Fruit fly (Drosophila melanogaster) whole organism, embryonic: Measurements from ENCODE around the gene CG15514.

Experiments
- B-H2 ChIP-seq: fragments of 200-800 bp; sonication (Bioruptor generic); optimal IDR thresholded peaks from 2 replicates; lab custom pipeline; 2018; ENCODE audit warnings: missing biosample characterization, mild to moderate bottlenecking, missing genetic modification characterization
- Bgb ChIP-seq: fragments of 200-800 bp; sonication (Bioruptor generic); IDR thresholded peaks from 2 replicates; pipeline ENCODE4 v1.3.6; 2022; ENCODE audit warnings: missing biosample characterization, missing genetic modification characterization; ENCODE audit not compliant: partially characterized antibody
- CG1024 ChIP-seq: fragments of 200-800 bp; sonication (Bioruptor generic); IDR thresholded peaks from 2 replicates; pipeline ENCODE4 v1.3.6; 2022; ENCODE audit warnings: missing biosample characterization, missing genetic modification characterization
- CG11695 ChIP-seq: fragments of 200-800 bp; sonication (Bioruptor generic); IDR thresholded peaks from 3 replicates; pipeline ENCODE4 v1.3.6; 2022; ENCODE audit warnings: missing biosample characterization, missing genetic modification characterization
- CG11723 ChIP-seq: fragments of 200-800 bp; sonication (Bioruptor generic); optimal IDR thresholded peaks from 2 replicates; lab custom pipeline; 2017; ENCODE audit warnings: missing biosample characterization, mild to moderate bottlenecking, missing genetic modification characterization
- CG12104 ChIP-seq: fragments of 200-800 bp; sonication (Bioruptor generic); optimal IDR thresholded peaks from 3 replicates; lab custom pipeline; 2016; ENCODE audit warnings: missing biosample characterization, missing genetic modification characterization
- CG12744 ChIP-seq: fragments of 200-800 bp; sonication (Bioruptor generic); optimal IDR thresholded peaks from 2 replicates; lab custom pipeline; 2016; ENCODE audit warnings: missing biosample characterization, missing genetic modification characterization
- CG13123 ChIP-seq: fragments of 200-800 bp; sonication (Bioruptor generic); optimal IDR thresholded peaks from 2 replicates; lab custom pipeline; 2016; ENCODE audit warnings: missing biosample characterization, missing genetic modification characterization
- CG13624 ChIP-seq: fragments of 200-800 bp; sonication (Bioruptor generic); optimal IDR thresholded peaks from 2 replicates; lab custom pipeline; 2016; ENCODE audit warnings: missing biosample characterization, missing genetic modification characterization
- CG14667 ChIP-seq: fragments of 200-800 bp; sonication (Bioruptor generic); IDR thresholded peaks from 2 replicates; pipeline ENCODE4 v1.3.6; 2022; ENCODE audit warnings: missing biosample characterization, missing genetic modification characterization
- CG1529 ChIP-seq: fragments of 200-800 bp; sonication (Bioruptor generic); optimal IDR thresholded peaks from 3 replicates; lab custom pipeline; 2018; ENCODE audit warnings: missing biosample characterization, missing genetic modification characterization
- CG17359 ChIP-seq: fragments of 200-800 bp; sonication (Bioruptor generic); optimal IDR thresholded peaks from 3 replicates; lab custom pipeline; 2018; ENCODE audit warnings: missing biosample characterization, mild to moderate bottlenecking, missing genetic modification characterization, moderate library complexity
- CG17802 ChIP-seq: fragments of 200-800 bp; sonication (Bioruptor generic); optimal IDR thresholded peaks from 2 replicates; lab custom pipeline; 2018; ENCODE audit warnings: missing biosample characterization, mild to moderate bottlenecking, missing genetic modification characterization, moderate library complexity
- CG17829 ChIP-seq: fragments of 200-800 bp; optimal IDR thresholded peaks from 2 replicates; lab custom pipeline; 2019; ENCODE audit warnings: missing biosample characterization, mild to moderate bottlenecking, missing genetic modification characterization, moderate library complexity
- CG2712 ChIP-seq: fragments of 200-800 bp; optimal IDR thresholded peaks from 3 replicates; lab custom pipeline; 2019; ENCODE audit warnings: missing biosample characterization, mild to moderate bottlenecking, missing genetic modification characterization, moderate library complexity
- CG4360 ChIP-seq: fragments of 200-800 bp; sonication (Bioruptor generic); IDR thresholded peaks from 2 replicates; pipeline ENCODE4 v1.3.6; 2022; ENCODE audit warnings: missing biosample characterization, missing genetic modification characterization
- CG6175 ChIP-seq: fragments of 200-800 bp; sonication (Bioruptor generic); IDR thresholded peaks from 3 replicates; pipeline ENCODE4 v1.3.6; 2022; ENCODE audit warnings: missing biosample characterization, missing genetic modification characterization
- CG6791 ChIP-seq: fragments of 200-800 bp; sonication (Bioruptor generic); IDR thresholded peaks from 3 replicates; pipeline ENCODE4 v1.3.6; 2022; ENCODE audit warnings: missing biosample characterization, missing genetic modification characterization; ENCODE audit not compliant: partially characterized antibody
- CG7987 ChIP-seq: fragments of 200-800 bp; sonication (Bioruptor generic); optimal IDR thresholded peaks from 2 replicates; lab custom pipeline; 2018; ENCODE audit warnings: missing biosample characterization, mild to moderate bottlenecking, missing genetic modification characterization, moderate library complexity
- CG9609 ChIP-seq: fragments of 200-800 bp; sonication (Bioruptor generic); optimal IDR thresholded peaks from 3 replicates; lab custom pipeline; 2016; ENCODE audit warnings: missing biosample characterization, missing genetic modification characterization
- Camta ChIP-seq: fragments of 200-800 bp; sonication (Bioruptor generic); optimal IDR thresholded peaks from 2 replicates; lab custom pipeline; 2016; ENCODE audit warnings: missing biosample characterization, missing genetic modification characterization
- Dad ChIP-seq: fragments of 200-800 bp; sonication (Bioruptor generic); optimal IDR thresholded peaks from 3 replicates; lab custom pipeline; 2016; ENCODE audit warnings: missing biosample characterization, missing genetic modification characterization
- Dll ChIP-seq: fragments of 200-800 bp; sonication (Bioruptor generic); IDR thresholded peaks from 4 replicates; pipeline ENCODE4 v1.3.6; 2022; ENCODE audit warnings: missing biosample characterization, missing genetic modification characterization; ENCODE audit not compliant: partially characterized antibody
- Ets97D ChIP-seq: fragments of 200-800 bp; sonication (Bioruptor generic); optimal IDR thresholded peaks from 3 replicates; lab custom pipeline; 2016; ENCODE audit warnings: missing biosample characterization, missing genetic modification characterization
- HHEX ChIP-seq: fragments of 200-800 bp; sonication (Bioruptor generic); optimal IDR thresholded peaks from 3 replicates; lab custom pipeline; 2017; ENCODE audit warnings: missing biosample characterization, mild to moderate bottlenecking, missing genetic modification characterization, missing genetic modification reagents
- MBD-R2 ChIP-seq: fragments of 200-800 bp; sonication (Bioruptor generic); IDR thresholded peaks from 2 replicates; pipeline ENCODE4 v1.3.6; 2022; ENCODE audit warnings: missing biosample characterization, missing genetic modification characterization
- Mes4 ChIP-seq: fragments of 200-800 bp; sonication (Bioruptor generic); optimal IDR thresholded peaks from 2 replicates; lab custom pipeline; 2016; ENCODE audit warnings: missing biosample characterization, missing genetic modification characterization
- Rfx ChIP-seq: fragments of 200-800 bp; sonication (Bioruptor generic); IDR thresholded peaks from 2 replicates; pipeline ENCODE4 v1.3.6; 2022; ENCODE audit warnings: missing biosample characterization, missing genetic modification characterization
- Stat92E ChIP-seq, 3 experiments: fragments of >200 bp in 2 of 3; fragments of 200-800 bp in 1 of 3; sonication (Bioruptor generic) in 1 of 3; optimal IDR thresholded peaks; 2 replicates each; lab custom pipeline; 2017 to 2019; ENCODE audit warnings: missing biosample characterization in 3 of 3, missing genetic modification characterization in 3 of 3, mild to moderate bottlenecking in 1 of 3, moderate library complexity in 1 of 3
- Trl ChIP-seq, 3 experiments: fragments of >200 bp in 2 of 3; fragments of 200-800 bp in 1 of 3; sonication (Bioruptor generic) in 1 of 3; optimal IDR thresholded peaks; 2 replicates in 1 of 3; 3 replicates in 2 of 3; lab custom pipeline; 2016 to 2017; ENCODE audit warnings: missing biosample characterization in 1 of 3, missing genetic modification characterization in 1 of 3
- az2 ChIP-seq: fragments of 200-800 bp; sonication (Bioruptor generic); optimal IDR thresholded peaks from 3 replicates; lab custom pipeline; 2016; ENCODE audit warnings: missing biosample characterization, missing genetic modification characterization
- crp ChIP-seq, 2 experiments: fragments of 200-800 bp; sonication (Bioruptor generic); optimal IDR thresholded peaks; 2 replicates in 1 of 2; 3 replicates in 1 of 2; lab custom pipeline; 2017; ENCODE audit warnings: missing biosample characterization in 2 of 2, missing genetic modification characterization in 2 of 2, mild to moderate bottlenecking in 1 of 2, moderate library complexity in 1 of 2
- dpn ChIP-seq, 2 experiments: fragments of 200-800 bp; sonication (Bioruptor generic); optimal IDR thresholded peaks; 3 replicates each; lab custom pipeline; 2016; ENCODE audit warnings: missing biosample characterization in 2 of 2, missing genetic modification characterization in 2 of 2
- fd102C ChIP-seq: fragments of 200-800 bp; sonication (Bioruptor generic); optimal IDR thresholded peaks from 2 replicates; lab custom pipeline; 2018; ENCODE audit warnings: missing biosample characterization, mild to moderate bottlenecking, missing genetic modification characterization, moderate library complexity
- gce ChIP-seq: fragments of 200-800 bp; sonication (Bioruptor generic); IDR thresholded peaks from 3 replicates; pipeline ENCODE4 v1.3.6; 2022; ENCODE audit warnings: missing biosample characterization, missing genetic modification characterization
- gem ChIP-seq: fragments of 200-800 bp; sonication (Bioruptor generic); optimal IDR thresholded peaks from 2 replicates; lab custom pipeline; 2019; ENCODE audit warnings: missing biosample characterization, mild to moderate bottlenecking, missing genetic modification characterization, moderate library complexity
- her ChIP-seq: fragments of 200-800 bp; sonication (Bioruptor generic); optimal IDR thresholded peaks from 2 replicates; lab custom pipeline; 2016; ENCODE audit warnings: missing biosample characterization, missing genetic modification characterization
- kah ChIP-seq: fragments of 200-800 bp; sonication (Bioruptor generic); optimal IDR thresholded peaks from 2 replicates; lab custom pipeline; 2018; ENCODE audit warnings: missing biosample characterization, mild to moderate bottlenecking, missing genetic modification characterization
- luna ChIP-seq: fragments of 200-800 bp; sonication (Bioruptor generic); optimal IDR thresholded peaks from 2 replicates; lab custom pipeline; 2016; ENCODE audit warnings: missing biosample characterization, missing genetic modification characterization
- pan ChIP-seq, 4 experiments: fragments of >200 bp in 3 of 4; fragments of 200-800 bp in 1 of 4; sonication (Bioruptor generic) in 1 of 4; optimal IDR thresholded peaks in 3 of 4; IDR thresholded peaks in 1 of 4; 2 replicates each; pipeline versions ENCODE4 v1.3.6 to Lab custom; 2017 to 2022; ENCODE audit warnings: missing biosample characterization in 2 of 4, missing genetic modification characterization in 2 of 4, mixed read lengths in 1 of 4
- pzg ChIP-seq: fragments of 200-800 bp; sonication (Bioruptor generic); optimal IDR thresholded peaks from 3 replicates; lab custom pipeline; 2018; ENCODE audit warnings: missing biosample characterization, mild to moderate bottlenecking, missing genetic modification characterization, moderate library complexity
- sens ChIP-seq: fragments of 200-800 bp; sonication (Bioruptor generic); peaks from one replicate; lab custom pipeline; 2016; ENCODE audit warnings: missing biosample characterization, missing genetic modification characterization
- slbo ChIP-seq: fragments of 200-800 bp; sonication (Bioruptor generic); IDR thresholded peaks from 2 replicates; pipeline ENCODE4 v1.3.6; 2022; ENCODE audit warnings: missing biosample characterization, missing genetic modification characterization
- tll ChIP-seq, 2 experiments: fragments of 200-800 bp in 1 of 2; fragments of >200 bp in 1 of 2; sonication (Bioruptor generic) in 1 of 2; optimal IDR thresholded peaks; 2 replicates each; lab custom pipeline; 2017 to 2019; ENCODE audit warnings: missing biosample characterization in 2 of 2, missing genetic modification characterization in 2 of 2, mild to moderate bottlenecking in 1 of 2, moderate library complexity in 1 of 2
- ttk ChIP-seq: fragments of 200-800 bp; sonication (Bioruptor generic); IDR thresholded peaks from 2 replicates; pipeline ENCODE4 v2.1.2; 2022; ENCODE audit warnings: missing biosample characterization, missing genetic modification characterization
- unc-4 ChIP-seq: fragments of 200-800 bp; sonication (Bioruptor generic); IDR thresholded peaks from 2 replicates; pipeline ENCODE4 v1.3.6; 2022; ENCODE audit warnings: missing biosample characterization, missing genetic modification characterization; ENCODE audit not compliant: partially characterized antibody
- vfl ChIP-seq: fragments of 200-800 bp; sonication (Bioruptor generic); optimal IDR thresholded peaks from 2 replicates; lab custom pipeline; 2016; ENCODE audit warnings: missing biosample characterization, missing genetic modification characterization

Gene CG15514

DNA sequence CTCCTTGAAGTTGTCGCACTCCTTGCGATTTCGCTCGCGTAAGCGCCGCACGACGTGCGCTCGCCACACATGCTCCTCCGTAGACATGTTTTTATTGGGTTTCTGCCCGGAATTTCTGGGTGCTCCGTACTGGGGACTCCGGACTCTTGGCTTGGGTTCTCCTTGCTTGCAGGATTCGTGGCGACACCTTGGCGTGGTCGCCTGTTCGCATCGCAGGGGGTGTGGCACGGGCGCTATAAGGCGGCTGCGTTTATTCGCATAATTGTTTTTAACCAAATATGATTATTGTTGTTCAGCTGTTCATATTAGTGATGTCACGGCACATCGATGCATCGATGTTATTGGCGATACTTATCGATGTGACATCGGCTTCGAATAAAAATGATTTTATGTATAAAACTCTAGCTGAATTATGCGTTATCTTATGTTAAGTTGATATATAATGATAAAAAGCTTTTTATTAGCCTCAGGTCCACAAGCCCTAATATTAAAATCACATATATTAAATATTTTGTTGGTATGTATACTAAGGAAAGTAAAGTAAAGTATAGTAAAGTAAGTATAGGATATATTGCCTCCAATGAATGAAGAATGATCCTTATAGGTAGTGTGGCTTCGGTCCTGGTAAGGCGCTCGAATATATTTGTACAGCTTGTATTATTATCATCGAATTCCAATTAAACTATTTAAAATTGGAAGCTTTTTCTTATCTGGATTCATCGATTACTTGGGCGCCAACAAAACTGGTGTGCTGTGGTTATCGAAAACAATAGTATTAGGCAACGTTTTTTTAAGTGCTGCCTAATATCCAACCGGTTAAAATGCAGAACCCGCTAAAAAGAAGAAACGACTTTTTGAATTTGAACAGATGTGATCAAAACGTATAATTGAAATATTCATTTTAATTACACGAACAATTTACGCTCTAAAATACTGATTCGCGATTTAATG, 26.3 kb downstream of the CG15514 start, which contains the start of gene Atg16 (continued):
- no peak for TF ChIP-seq fd102C (GFP tag; lab: Kevin White, UChicago)
- TF ChIP-seq MBD-R2 = peak; percentile 75
- peak; percentile 96 for TF ChIP-seq CG6791 (GFP tag; lab: Robert Waterston, UW)
- peak in 1 of 2 experiments; percentile 78 for TF ChIP-seq crp (GFP tag; optimal IDR thresholded peaks at IDR 0.05; lab: Kevin White, UChicago)
- TF ChIP-seq slbo (GFP tag; lab: Robert Waterston, UW) = peak; percentile 46; the same call in 1 of the 2 replicates
- TF ChIP-seq tll (GFP tag; optimal IDR thresholded peaks at IDR 0.05; lab: Kevin White, UChicago) = no peak
- TF ChIP-seq CG17829 (tag; lab: Kevin White, UChicago) = peak; percentile 6
- no peak for TF ChIP-seq pan (optimal IDR thresholded peaks at IDR 0.05; lab: Kevin White, UChicago)
- TF ChIP-seq pan (GFP tag; optimal IDR thresholded peaks at IDR 0.05 in 1 of 2, IDR thresholded peaks at IDR 0.05 in 1 of 2) = no peak
- TF ChIP-seq luna = no peak
- no peak for TF ChIP-seq CG13123
- TF ChIP-seq CG9609 (GFP tag; lab: Kevin White, UChicago) = no peak
- TF ChIP-seq CG4360 (GFP tag; lab: Robert Waterston, UW) = no peak
- no peak for TF ChIP-seq CG17802 (tag; lab: Kevin White, UChicago)
- TF ChIP-seq CG12744 (GFP tag; lab: Kevin White, UChicago) = no peak
- TF ChIP-seq CG6175 (GFP tag; lab: Robert Waterston, UW) = peak; percentile 18; the same call in 1 of the 3 replicates
- TF ChIP-seq CG17359 (tag; lab: Kevin White, UChicago) = no peak
- TF ChIP-seq Trl (optimal IDR thresholded peaks at IDR 0.05; lab: Kevin White, UChicago) = no peak
- TF ChIP-seq Trl (GFP tag; optimal IDR thresholded peaks at IDR 0.05; lab: Kevin White, UChicago) = no peak
- no peak for TF ChIP-seq Camta (GFP tag; lab: Kevin White, UChicago)
- TF ChIP-seq CG13624 = no peak
- TF ChIP-seq HHEX (GFP tag; lab: Kevin White, UChicago) = no peak
- no peak for TF ChIP-seq CG1529 (GFP tag; lab: Kevin White, UChicago)
- no peak for TF ChIP-seq CG11695
- no peak for TF ChIP-seq Mes4
- TF ChIP-seq Bgb (GFP tag; lab: Robert Waterston, UW) = peak; percentile 92
- no peak for TF ChIP-seq Stat92E (GFP tag; optimal IDR thresholded peaks at IDR 0.05; lab: Kevin White, UChicago)
- TF ChIP-seq Dll (GFP tag; lab: Robert Waterston, UW) = peak; percentile 90
- no peak for TF ChIP-seq dpn (GFP tag; optimal IDR thresholded peaks at IDR 0.05; lab: Kevin White, UChicago)
- TF ChIP-seq kah (GFP tag; lab: Kevin White, UChicago) = no peak
- TF ChIP-seq B-H2 (GFP tag; lab: Kevin White, UChicago) = no peak
- TF ChIP-seq sens (GFP tag; lab: Kevin White, UChicago) = no peak
- no peak for TF ChIP-seq CG11723 (GFP tag; lab: Kevin White, UChicago)
- no peak for TF ChIP-seq CG1024
- no peak for TF ChIP-seq gce (GFP tag; lab: Robert Waterston, UW)
- TF ChIP-seq CG7987 = no peak
- peak; percentile 22 for TF ChIP-seq Ets97D (GFP tag; lab: Kevin White, UChicago)
- TF ChIP-seq gem = no peak
- peak; percentile 85 for TF ChIP-seq unc-4 (GFP tag; lab: Robert Waterston, UW)
- no peak for TF ChIP-seq ttk (GFP tag; lab: Robert Waterston, UW)
- peak; percentile 39; the same call in 1 of the 2 replicates for TF ChIP-seq Rfx (GFP tag; lab: Robert Waterston, UW)
- TF ChIP-seq her = no peak
- TF ChIP-seq pzg (GFP tag; lab: Kevin White, UChicago) = peak; percentile 38
- TF ChIP-seq Dad (GFP tag; lab: Kevin White, UChicago) = no peak
- no peak for TF ChIP-seq CG2712 (tag; lab: Kevin White, UChicago)
- TF ChIP-seq CG12104 (GFP tag; lab: Kevin White, UChicago) = no peak
- TF ChIP-seq az2 = no peak
- no peak for TF ChIP-seq CG14667 (GFP tag; lab: Robert Waterston, UW)
- no peak for TF ChIP-seq vfl
